Worm (Caenorhabditis elegans) whole organism, L1 larva: ENCODE results near the gene try-10.

Experiments
- aly-2 ChIP-seq: fragments of 150-350 bp; optimal IDR thresholded peaks from 2 replicates; lab custom pipeline; 2014; ENCODE audit warnings: missing biosample characterization, missing genetic modification characterization
- dpl-1 ChIP-seq, 3 experiments: fragments of 150-350 bp in 2 of 3; sonication (generic microtip) in 1 of 3; optimal IDR thresholded peaks; 2 replicates each; lab custom pipeline; 2014 to 2017; ENCODE audit warnings: missing biosample characterization in 3 of 3, missing genetic modification characterization in 3 of 3, missing genetic modification reagents in 3 of 3
- ets-5 ChIP-seq: fragments of 200-800 bp; sonication (Bioruptor generic); IDR thresholded peaks from 2 replicates; pipeline ENCODE4 v1.3.6; 2022; ENCODE audit warnings: missing genetic modification characterization, missing compliant biosample characterization
- fkh-10 ChIP-seq: sonication (generic microtip); optimal IDR thresholded peaks from 2 replicates; lab custom pipeline; 2017; ENCODE audit warnings: missing biosample characterization, missing genetic modification reagents, missing genetic modification characterization
- fkh-8 ChIP-seq: sonication (generic microtip); optimal IDR thresholded peaks from 2 replicates; lab custom pipeline; 2016; ENCODE audit warnings: mild to moderate bottlenecking, missing genetic modification characterization, missing compliant biosample characterization
- hlh-4 ChIP-seq: sonication (generic microtip); optimal IDR thresholded peaks from 2 replicates; lab custom pipeline; 2016; ENCODE audit warnings: mild to moderate bottlenecking, missing genetic modification characterization, missing compliant biosample characterization
- lin-39 ChIP-seq: fragments of 150-350 bp; optimal IDR thresholded peaks from 2 replicates; lab custom pipeline; 2014; ENCODE audit warnings: missing biosample characterization, missing genetic modification reagents, missing genetic modification characterization
- nhr-12 ChIP-seq: sonication (generic microtip); optimal IDR thresholded peaks from 2 replicates; lab custom pipeline; 2017; ENCODE audit warnings: missing biosample characterization, missing genetic modification characterization
- nhr-237 ChIP-seq: fragments of 150-350 bp; optimal IDR thresholded peaks from 2 replicates; lab custom pipeline; 2014; ENCODE audit warnings: missing biosample characterization, missing genetic modification characterization
- skn-1 ChIP-seq: fragments of 150-350 bp; optimal IDR thresholded peaks from 2 replicates; lab custom pipeline; 2014; ENCODE audit warnings: missing biosample characterization, missing genetic modification characterization
- unc-62 ChIP-seq: fragments of 150-350 bp; optimal IDR thresholded peaks from 2 replicates; lab custom pipeline; 2014; ENCODE audit warnings: missing biosample characterization, missing genetic modification reagents, missing genetic modification characterization

DNA sequence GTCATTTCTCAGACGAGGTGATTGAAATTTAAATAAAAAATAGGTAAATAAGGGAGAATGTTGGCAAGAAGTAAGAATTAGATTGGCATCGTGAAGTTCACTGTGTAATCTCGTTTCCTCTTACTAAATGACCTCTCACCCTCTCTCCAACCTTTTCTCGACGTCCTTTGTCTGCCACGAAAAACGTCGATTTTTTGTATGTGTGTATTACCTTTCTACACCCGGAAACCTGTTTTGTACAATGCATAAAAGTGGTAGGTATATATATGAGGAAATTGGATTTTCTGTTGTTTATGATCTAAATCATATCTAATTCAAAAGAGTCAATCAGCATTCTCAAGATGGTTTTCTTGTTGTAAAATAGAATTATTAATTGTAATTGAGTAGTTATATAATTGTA is 20.2 kb downstream of the try-10 start, which contains the start of the genes F15B9.11 and dsl-7:
- TF ChIP-seq nhr-237 (tag; lab: Kevin White, UChicago) (no peak), aly-2 (tag; lab: Kevin White, UChicago) (no peak), fkh-10 (GFP tag; lab: Kevin White, UChicago) (no peak), lin-39 (tag; lab: Kevin White, UChicago) (no peak), hlh-4 (tag; lab: Kevin White, UChicago) (no peak), fkh-8 (tag; lab: Kevin White, UChicago) (no peak), ets-5 (no peak), unc-62 (no peak), skn-1 (tag; lab: Kevin White, UChicago) (no peak), nhr-12 (no peak), dpl-1 (GFP tag; optimal IDR thresholded peaks at IDR 0.05; lab: Kevin White, UChicago) (no peak)
